Worm (Caenorhabditis elegans) whole organism, mixed stage, embryonic: Measurements from ENCODE around the gene C26D10.6.
A peak's percentile ranks its signal among the peaks of the same experiment; 100 is the strongest.

Source experiments
- M03D4.4 ChIP-seq: sonication (generic microtip); optimal IDR thresholded peaks from 2 replicates; lab custom pipeline; 2017; ENCODE audit warnings: mild to moderate bottlenecking, missing genetic modification characterization, missing compliant biosample characterization
- bed-3 ChIP-seq: fragments of 200-800 bp; sonication (Bioruptor generic); optimal IDR thresholded peaks from 3 replicates; lab custom pipeline; 2018; ENCODE audit warnings: mild to moderate bottlenecking, missing genetic modification characterization, moderate library complexity, missing compliant biosample characterization
- blmp-1 ChIP-seq: fragments of 150-350 bp; optimal IDR thresholded peaks from 2 replicates; lab custom pipeline; 2014; ENCODE audit warnings: missing biosample characterization, missing genetic modification characterization
- ceh-39 ChIP-seq: fragments of 150-350 bp; optimal IDR thresholded peaks from 2 replicates; lab custom pipeline; 2014; ENCODE audit warnings: missing biosample characterization, missing genetic modification characterization
- ceh-43 ChIP-seq: fragments of 200-800 bp; sonication (Bioruptor generic); optimal IDR thresholded peaks from 2 replicates; lab custom pipeline; 2018; ENCODE audit warnings: mild to moderate bottlenecking, missing genetic modification characterization, moderate library complexity, missing compliant biosample characterization
- ceh-83 ChIP-seq: fragments of 200-800 bp; sonication (Bioruptor generic); optimal IDR thresholded peaks from 2 replicates; lab custom pipeline; 2018; ENCODE audit warnings: mild to moderate bottlenecking, missing genetic modification characterization, missing compliant biosample characterization
- ces-1 ChIP-seq: fragments of 150-350 bp; optimal IDR thresholded peaks from 2 replicates; lab custom pipeline; 2014; ENCODE audit warnings: missing biosample characterization, missing genetic modification reagents, missing genetic modification characterization
- cnd-1 ChIP-seq: fragments of 200-800 bp; sonication (Bioruptor generic); optimal IDR thresholded peaks from 2 replicates; lab custom pipeline; 2018; ENCODE audit warnings: mild to moderate bottlenecking, missing genetic modification characterization, missing compliant biosample characterization
- elt-1 ChIP-seq: sonication (generic microtip); optimal IDR thresholded peaks from 2 replicates; lab custom pipeline; 2017; ENCODE audit warnings: missing genetic modification characterization, mild to moderate bottlenecking, missing compliant biosample characterization, antibody characterized with exemption, moderate library complexity, borderline replicate concordance; ENCODE audit not compliant: insufficient read depth
- elt-3 ChIP-seq: fragments of 150-350 bp; optimal IDR thresholded peaks from 2 replicates; lab custom pipeline; 2014; ENCODE audit warnings: missing biosample characterization, missing genetic modification characterization
- ham-2 ChIP-seq: fragments of 200-800 bp; sonication (Bioruptor generic); optimal IDR thresholded peaks from 2 replicates; lab custom pipeline; 2018; ENCODE audit warnings: mild to moderate bottlenecking, missing genetic modification characterization, missing compliant biosample characterization
- hlh-1 ChIP-seq: fragments of 150-350 bp; optimal IDR thresholded peaks from 2 replicates; lab custom pipeline; 2014; ENCODE audit warnings: missing biosample characterization, missing genetic modification reagents, missing genetic modification characterization
- lin-13 ChIP-seq: fragments of 150-350 bp; optimal IDR thresholded peaks from 2 replicates; lab custom pipeline; 2014; ENCODE audit warnings: missing biosample characterization, missing genetic modification characterization
- lin-32 ChIP-seq: fragments of 200-800 bp; sonication (Bioruptor generic); optimal IDR thresholded peaks from 2 replicates; lab custom pipeline; 2018; ENCODE audit warnings: mild to moderate bottlenecking, missing genetic modification characterization, missing compliant biosample characterization
- lsy-2 ChIP-seq: fragments of 150-350 bp; optimal IDR thresholded peaks from 2 replicates; lab custom pipeline; 2014; ENCODE audit warnings: missing biosample characterization, missing genetic modification characterization
- mab-5 ChIP-seq: fragments of 150-350 bp; optimal IDR thresholded peaks from 2 replicates; lab custom pipeline; 2014; ENCODE audit warnings: missing biosample characterization, missing genetic modification characterization
- mep-1 ChIP-seq: fragments of 150-350 bp; optimal IDR thresholded peaks from 2 replicates; lab custom pipeline; 2017; ENCODE audit warnings: missing biosample characterization, missing genetic modification reagents, missing genetic modification characterization, inconsistent platforms
- nhr-12 ChIP-seq: fragments of 150-350 bp; optimal IDR thresholded peaks from 2 replicates; lab custom pipeline; 2014; ENCODE audit warnings: missing biosample characterization, missing genetic modification characterization
- nhr-2 ChIP-seq: fragments of 150-350 bp; optimal IDR thresholded peaks from 2 replicates; lab custom pipeline; 2014; ENCODE audit warnings: missing biosample characterization, missing genetic modification characterization
- nhr-237 ChIP-seq: fragments of 150-350 bp; optimal IDR thresholded peaks from 2 replicates; lab custom pipeline; 2014; ENCODE audit warnings: missing biosample characterization, missing genetic modification characterization
- nhr-28 ChIP-seq: fragments of 150-350 bp; optimal IDR thresholded peaks from 2 replicates; lab custom pipeline; 2014; ENCODE audit warnings: missing biosample characterization, missing genetic modification characterization
- pha-4 ChIP-seq: fragments of 150-350 bp; optimal IDR thresholded peaks from 2 replicates; lab custom pipeline; 2018; ENCODE audit warnings: missing biosample characterization, missing genetic modification reagents, missing genetic modification characterization
- sem-2 ChIP-seq: fragments of 200-800 bp; sonication (Bioruptor generic); optimal IDR thresholded peaks from 2 replicates; lab custom pipeline; 2018; ENCODE audit warnings: mild to moderate bottlenecking, missing genetic modification characterization, missing compliant biosample characterization
- snpc-4 ChIP-seq: fragments of 150-350 bp; optimal IDR thresholded peaks from 2 replicates; lab custom pipeline; 2014; ENCODE audit warnings: missing biosample characterization, missing genetic modification characterization
- tbx-8 ChIP-seq: fragments of 200-800 bp; sonication (Bioruptor generic); optimal IDR thresholded peaks from 2 replicates; lab custom pipeline; 2018; ENCODE audit warnings: mild to moderate bottlenecking, missing genetic modification characterization, moderate library complexity, missing compliant biosample characterization
- unc-39 ChIP-seq: fragments of 150-350 bp; optimal IDR thresholded peaks from 2 replicates; lab custom pipeline; 2014; ENCODE audit warnings: missing biosample characterization, missing genetic modification characterization
- unc-62 ChIP-seq: fragments of 150-350 bp; optimal IDR thresholded peaks from 2 replicates; lab custom pipeline; 2014; ENCODE audit warnings: missing biosample characterization, missing genetic modification reagents, missing genetic modification characterization
- zip-8 ChIP-seq: fragments of 150-350 bp; optimal IDR thresholded peaks from 2 replicates; lab custom pipeline; 2014; ENCODE audit warnings: missing biosample characterization, missing genetic modification characterization
- ztf-11 ChIP-seq: fragments of 150-350 bp; optimal IDR thresholded peaks from 2 replicates; lab custom pipeline; 2014; ENCODE audit warnings: missing biosample characterization, missing genetic modification characterization

C26D10.6 gene

ce11 chrII:8354233-8354750 lies at the start of gene C26D10.6:
Gene C26D10.6, minus strand, starts transcription at chrII:8354700.
- peak; percentile 80 for TF ChIP-seq ces-1 (GFP tag; lab: Kevin White, UChicago)
- no peak for TF ChIP-seq pha-4
- TF ChIP-seq, all 35 proteins: peak for 1

ce11 chrII:8399997-8400396 lies 45.5 kb upstream of the C26D10.6 start:
- TF ChIP-seq M03D4.4 (tag; lab: Kevin White, UChicago): no peak
- no peak for TF ChIP-seq nhr-12 (tag; lab: Kevin White, UChicago)
- TF ChIP-seq unc-62 (GFP tag; lab: Kevin White, UChicago): peak; percentile 40
- TF ChIP-seq zip-8 (tag; lab: Kevin White, UChicago): peak; percentile 70
- TF ChIP-seq, all 35 proteins: peak for 2

ce11 chrII:8399064-8399463 lies 44.6 kb upstream of the C26D10.6 start, which contains the start of gene dod-23:
Gene dod-23, minus strand, starts transcription at chrII:8399164.
- TF ChIP-seq lin-13 (tag; lab: Kevin White, UChicago): no peak
- no peak for TF ChIP-seq ceh-43 (GFP tag; lab: Kevin White, UChicago)
- TF ChIP-seq nhr-2: no peak

- TF ChIP-seq nhr-28 (tag; lab: Kevin White, UChicago) (no peak), sem-2 (GFP tag; lab: Kevin White, UChicago) (no peak), ceh-43 (GFP tag; lab: Kevin White, UChicago) (no peak), blmp-1 (tag; lab: Kevin White, UChicago) (no peak), lin-32 (no peak), unc-39 (no peak), ceh-39 (tag; lab: Kevin White, UChicago) (no peak), ham-2 (GFP tag; lab: Kevin White, UChicago) (no peak), bed-3 (no peak)
These were observed 41.5 kb upstream of the C26D10.6 start, which contains the start of gene F49E12.7 for ce11 chrII:8396041-8396440. Gene F49E12.7, minus strand, starts transcription at chrII:8396141.

ce11 chrII:8394205-8394604 lies 39.7 kb upstream of the C26D10.6 start, which contains the start of gene F49E12.8:
Gene F49E12.8, minus strand, starts transcription at chrII:8394305.
- TF ChIP-seq nhr-237 (tag; lab: Kevin White, UChicago) (no peak), lsy-2 (no peak), elt-3 (tag; lab: Kevin White, UChicago) (no peak), tbx-8 (GFP tag; lab: Kevin White, UChicago) (no peak), bed-3 (no peak), mab-5 (no peak), lin-13 (tag; lab: Kevin White, UChicago) (no peak), ceh-83 (no peak), ceh-39 (tag; lab: Kevin White, UChicago) (no peak), nhr-2 (no peak), lin-32 (no peak), snpc-4 (no peak), ztf-11 (no peak), blmp-1 (tag; lab: Kevin White, UChicago) (no peak), nhr-28 (tag; lab: Kevin White, UChicago) (no peak)

ce11 chrII:8392215-8392614 lies 37.7 kb upstream of the C26D10.6 start:
- no peak for TF ChIP-seq lin-13 (tag; lab: Kevin White, UChicago)
- no peak for TF ChIP-seq mab-5
- TF ChIP-seq unc-39: no peak
- TF ChIP-seq lin-32: no peak
- no peak for TF ChIP-seq nhr-237 (tag; lab: Kevin White, UChicago)
- TF ChIP-seq zip-8 (tag; lab: Kevin White, UChicago): no peak
- no peak for TF ChIP-seq elt-3 (tag; lab: Kevin White, UChicago)

- no peak for TF ChIP-seq elt-3 (tag; lab: Kevin White, UChicago)
- no peak for TF ChIP-seq hlh-1 (tag; lab: Kevin White, UChicago)
- TF ChIP-seq ceh-39 (tag; lab: Kevin White, UChicago): no peak
- TF ChIP-seq ceh-43 (GFP tag; lab: Kevin White, UChicago): no peak
- TF ChIP-seq nhr-2: no peak
- TF ChIP-seq elt-1 (tag; lab: Kevin White, UChicago): no peak
- no peak for TF ChIP-seq nhr-28 (tag; lab: Kevin White, UChicago)
- TF ChIP-seq lin-13 (tag; lab: Kevin White, UChicago): no peak
- TF ChIP-seq nhr-237 (tag; lab: Kevin White, UChicago): no peak
- TF ChIP-seq nhr-12 (tag; lab: Kevin White, UChicago): no peak
- TF ChIP-seq blmp-1 (tag; lab: Kevin White, UChicago): no peak
- no peak for TF ChIP-seq mep-1 (tag; lab: Kevin White, UChicago)
- TF ChIP-seq unc-39: no peak
- no peak for TF ChIP-seq mab-5
- no peak for TF ChIP-seq ces-1 (GFP tag; lab: Kevin White, UChicago)
- TF ChIP-seq snpc-4: no peak
- no peak for TF ChIP-seq cnd-1 (tag; lab: Kevin White, UChicago)
These were observed 36.3 kb upstream of the C26D10.6 start, which contains the start of gene F49E12.10 for ce11 chrII:8390751-8391150. Gene F49E12.10, plus strand, starts transcription at chrII:8391051.
